Fruit fly (Drosophila melanogaster) whole organism, adult: ENCODE data around the gene CG34384.

Source experiments
- CG11617 ChIP-seq: fragments of 200-800 bp; sonication (Bioruptor generic); optimal IDR thresholded peaks from 2 replicates; lab custom pipeline; 2017; ENCODE audit warnings: mild to moderate bottlenecking, missing biosample characterization, missing genetic modification reagents, missing genetic modification characterization
- Crg-1 ChIP-seq: fragments of 200-800 bp; sonication (Bioruptor generic); optimal IDR thresholded peaks from 2 replicates; lab custom pipeline; 2016; ENCODE audit warnings: missing biosample characterization, missing genetic modification characterization
- Hr96 ChIP-seq: fragments of 200-800 bp; sonication (Bioruptor generic); optimal IDR thresholded peaks from 2 replicates; lab custom pipeline; 2016; ENCODE audit warnings: missing biosample characterization, missing genetic modification characterization
- cnc ChIP-seq, 2 experiments: fragments of >200 bp; optimal IDR thresholded peaks; 2 replicates each; lab custom pipeline; 2017
- toe ChIP-seq: fragments of 200-800 bp; sonication (Bioruptor generic); optimal IDR thresholded peaks from 2 replicates; lab custom pipeline; 2016; ENCODE audit warnings: missing biosample characterization, missing genetic modification characterization

DNA sequence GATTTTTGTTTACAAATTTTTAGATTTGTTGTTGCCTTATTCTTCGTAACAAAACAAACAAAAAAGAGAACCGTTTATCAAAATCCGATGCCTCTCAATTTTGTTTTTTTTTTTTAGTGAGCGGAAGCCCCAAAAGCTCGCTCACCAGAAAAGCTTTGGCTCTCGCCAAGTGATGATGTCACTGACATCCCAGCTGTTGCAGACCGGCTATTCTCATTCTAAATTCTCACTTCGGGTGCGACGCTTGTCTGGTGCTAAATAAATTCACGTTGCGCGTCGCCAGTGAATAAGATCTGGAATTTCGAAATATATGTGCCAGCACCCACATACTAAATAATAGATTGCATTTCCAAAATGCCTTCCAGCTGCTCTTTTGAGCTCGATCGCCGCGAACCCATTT is 20.3 kb upstream of the CG34384 start, which contains the start of gene CG2641:
- TF ChIP-seq Crg-1 (GFP tag; lab: Kevin White, UChicago): no peak
- TF ChIP-seq toe (GFP tag; lab: Kevin White, UChicago): peak; percentile 45
- peak; percentile 73 for TF ChIP-seq CG11617 (GFP tag; lab: Kevin White, UChicago)
- TF ChIP-seq Hr96: peak; percentile 31
- TF ChIP-seq cnc (optimal IDR thresholded peaks at IDR 0.05; lab: Kevin White, UChicago): no peak
